Worm (Caenorhabditis elegans) whole organism, midembryonic: ENCODE data around the gene F12E12.1.

Experiments
- T22C8.4 ChIP-seq: fragments of 200-800 bp; sonication (Bioruptor generic); IDR thresholded peaks from 2 replicates; pipeline ENCODE4 v1.3.6; 2022; ENCODE audit warnings: missing genetic modification characterization, missing compliant biosample characterization
- cog-1 ChIP-seq: sonication (generic microtip); optimal IDR thresholded peaks from 2 replicates; lab custom pipeline; 2016; ENCODE audit warnings: missing genetic modification characterization, missing compliant biosample characterization
- flt-1 ChIP-seq: fragments of 200-800 bp; sonication (Bioruptor generic); IDR thresholded peaks from 2 replicates; pipeline ENCODE4 v1.3.6; 2022; ENCODE audit warnings: missing genetic modification characterization, missing compliant biosample characterization
- klf-2 ChIP-seq: fragments of 200-800 bp; sonication (Bioruptor generic); conservative IDR thresholded peaks from 2 replicates; pipeline ENCODE4 v1.3.6; 2022; ENCODE audit warnings: missing genetic modification reagents, missing genetic modification characterization, missing compliant biosample characterization
- med-1 ChIP-seq: sonication (generic microtip); optimal IDR thresholded peaks from 2 replicates; lab custom pipeline; 2017; ENCODE audit warnings: missing genetic modification characterization, mild to moderate bottlenecking, missing compliant biosample characterization, antibody characterized with exemption, missing genetic modification reagents; ENCODE audit not compliant: insufficient read depth
- ref-1 ChIP-seq: fragments of 200-800 bp; sonication (Bioruptor generic); conservative IDR thresholded peaks from 2 replicates; pipeline ENCODE4 v1.3.6; 2022; ENCODE audit warnings: missing genetic modification reagents, missing genetic modification characterization, missing compliant biosample characterization
- tab-1 ChIP-seq: fragments of 200-800 bp; sonication (Bioruptor generic); IDR thresholded peaks from 2 replicates; pipeline ENCODE4 v1.3.6; 2022; ENCODE audit warnings: missing genetic modification characterization, missing compliant biosample characterization
- ztf-23 ChIP-seq: fragments of 200-800 bp; sonication (Bioruptor generic); IDR thresholded peaks from 2 replicates; pipeline ENCODE4 v1.3.6; 2022; ENCODE audit warnings: missing genetic modification reagents, missing genetic modification characterization, missing compliant biosample characterization
- ztf-29 ChIP-seq: fragments of 200-800 bp; sonication (Bioruptor generic); IDR thresholded peaks from 2 replicates; pipeline ENCODE4 v1.3.6; 2022; ENCODE audit warnings: missing genetic modification reagents, missing genetic modification characterization, missing compliant biosample characterization

DNA sequence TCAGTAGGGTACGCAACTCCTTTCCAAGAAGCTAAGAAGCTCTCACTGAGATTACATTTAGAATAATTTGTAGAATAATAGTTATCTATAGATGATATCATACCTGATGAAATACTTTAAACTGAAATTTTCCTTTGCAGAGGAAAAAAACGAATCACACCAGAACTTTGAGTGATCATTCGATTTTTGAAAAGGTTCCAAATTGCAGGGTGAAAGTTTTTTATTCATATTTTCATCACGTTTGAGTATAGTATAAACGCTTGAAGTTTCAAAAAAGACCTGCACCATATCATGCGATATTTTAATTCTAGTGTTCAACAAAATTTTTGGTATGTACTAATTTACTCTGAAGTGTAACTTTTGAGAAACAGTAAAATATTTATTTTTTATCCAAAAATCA is 27.1 kb upstream of the F12E12.1 start, which contains the start of gene srh-100:
- TF ChIP-seq T22C8.4 (GFP tag; lab: Robert Waterston, UW): no peak
- no peak for TF ChIP-seq flt-1 (GFP tag; lab: Robert Waterston, UW)
- TF ChIP-seq tab-1: no peak
- no peak for TF ChIP-seq med-1
- no peak for TF ChIP-seq ztf-29 (GFP tag; lab: Robert Waterston, UW)
- no peak for TF ChIP-seq klf-2 (GFP tag; lab: Robert Waterston, UW)
- TF ChIP-seq ref-1 (GFP tag; lab: Robert Waterston, UW): no peak
- TF ChIP-seq cog-1 (tag; lab: Kevin White, UChicago): no peak
- no peak for TF ChIP-seq ztf-23 (GFP tag; lab: Robert Waterston, UW)
